Fruit fly (Drosophila melanogaster) whole organism, embryonic: ENCODE data around the gene IFT54.
A peak's percentile ranks its signal among the peaks of the same experiment; 100 is the strongest.

ENCODE experiments used
- Ada2b ChIP-seq: fragments of 200-800 bp; sonication (Bioruptor generic); IDR thresholded peaks from 2 replicates; pipeline ENCODE4 v1.3.6; 2022; ENCODE audit warnings: missing biosample characterization, missing genetic modification characterization
- Asciz ChIP-seq: fragments of 200-800 bp; sonication (Bioruptor generic); optimal IDR thresholded peaks from 2 replicates; lab custom pipeline; 2017; ENCODE audit warnings: missing biosample characterization, mild to moderate bottlenecking, missing genetic modification characterization, missing genetic modification reagents
- Bgb ChIP-seq: fragments of 200-800 bp; sonication (Bioruptor generic); IDR thresholded peaks from 2 replicates; pipeline ENCODE4 v1.3.6; 2022; ENCODE audit warnings: missing biosample characterization, missing genetic modification characterization; ENCODE audit not compliant: partially characterized antibody
- CG10654 ChIP-seq: fragments of 200-800 bp; sonication (Bioruptor generic); optimal IDR thresholded peaks from 2 replicates; lab custom pipeline; 2016; ENCODE audit warnings: missing biosample characterization, missing genetic modification characterization
- CG10979 ChIP-seq: fragments of 200-800 bp; sonication (Bioruptor generic); optimal IDR thresholded peaks from 2 replicates; lab custom pipeline; 2018; ENCODE audit warnings: missing biosample characterization, mild to moderate bottlenecking, missing genetic modification characterization, moderate library complexity
- CG12236 ChIP-seq: fragments of 200-800 bp; sonication (Bioruptor generic); optimal IDR thresholded peaks from 2 replicates; lab custom pipeline; 2016; ENCODE audit warnings: missing biosample characterization, missing genetic modification characterization
- CG12769 ChIP-seq: fragments of 200-800 bp; sonication (Bioruptor generic); optimal IDR thresholded peaks from 2 replicates; lab custom pipeline; 2019; ENCODE audit warnings: missing biosample characterization, mild to moderate bottlenecking, missing genetic modification characterization, moderate library complexity
- CG12942 ChIP-seq: fragments of 200-800 bp; sonication (Bioruptor generic); optimal IDR thresholded peaks from 3 replicates; lab custom pipeline; 2016; ENCODE audit warnings: missing biosample characterization, missing genetic modification characterization
- CG13775 ChIP-seq: fragments of 200-800 bp; sonication (Bioruptor generic); optimal IDR thresholded peaks from 3 replicates; lab custom pipeline; 2017; ENCODE audit warnings: missing biosample characterization, mild to moderate bottlenecking, missing genetic modification characterization
- CG14710 ChIP-seq: fragments of 200-800 bp; sonication (Bioruptor generic); optimal IDR thresholded peaks from 3 replicates; lab custom pipeline; 2019; ENCODE audit warnings: missing biosample characterization, mild to moderate bottlenecking, missing genetic modification characterization, moderate library complexity
- CG17385 ChIP-seq: fragments of 200-800 bp; sonication (Bioruptor generic); optimal IDR thresholded peaks from 3 replicates; lab custom pipeline; 2018; ENCODE audit warnings: missing biosample characterization, mild to moderate bottlenecking, missing genetic modification characterization
- CG18599 ChIP-seq: fragments of 200-800 bp; sonication (Bioruptor generic); optimal IDR thresholded peaks from 3 replicates; lab custom pipeline; 2017; ENCODE audit warnings: missing biosample characterization, missing genetic modification characterization, mild to moderate bottlenecking, moderate library complexity, missing genetic modification reagents
- CG18619 ChIP-seq: fragments of 200-800 bp; sonication (Bioruptor generic); optimal IDR thresholded peaks from 3 replicates; lab custom pipeline; 2017; ENCODE audit warnings: missing biosample characterization, mild to moderate bottlenecking, missing genetic modification characterization
- CG2712 ChIP-seq: fragments of 200-800 bp; optimal IDR thresholded peaks from 3 replicates; lab custom pipeline; 2019; ENCODE audit warnings: missing biosample characterization, mild to moderate bottlenecking, missing genetic modification characterization, moderate library complexity
- CG31441 ChIP-seq: fragments of 200-800 bp; sonication (Bioruptor generic); IDR thresholded peaks from 2 replicates; pipeline ENCODE4 v1.3.6; 2022; ENCODE audit warnings: missing biosample characterization, missing genetic modification characterization
- CG3281 ChIP-seq: fragments of 200-800 bp; sonication (Bioruptor generic); optimal IDR thresholded peaks from 3 replicates; lab custom pipeline; 2017; ENCODE audit warnings: missing biosample characterization, mild to moderate bottlenecking, missing genetic modification characterization
- CG6854 ChIP-seq: fragments of 200-800 bp; sonication (Bioruptor generic); optimal IDR thresholded peaks from 3 replicates; lab custom pipeline; 2017; ENCODE audit warnings: missing biosample characterization, mild to moderate bottlenecking, missing genetic modification characterization
- CG7928 ChIP-seq: fragments of 200-800 bp; sonication (Bioruptor generic); optimal IDR thresholded peaks from 2 replicates; lab custom pipeline; 2017; ENCODE audit warnings: missing biosample characterization, mild to moderate bottlenecking, missing genetic modification characterization
- CG8089 ChIP-seq: fragments of 200-800 bp; sonication (Bioruptor generic); optimal IDR thresholded peaks from 3 replicates; lab custom pipeline; 2016; ENCODE audit warnings: missing biosample characterization, missing genetic modification characterization
- CG8924 ChIP-seq: fragments of 200-800 bp; optimal IDR thresholded peaks from 3 replicates; lab custom pipeline; 2019; ENCODE audit warnings: missing biosample characterization, mild to moderate bottlenecking, missing genetic modification characterization, moderate library complexity
- Chrac-16 ChIP-seq: fragments of 200-800 bp; sonication (Bioruptor generic); optimal IDR thresholded peaks from 3 replicates; lab custom pipeline; 2016; ENCODE audit warnings: missing biosample characterization, missing genetic modification characterization
- CoRest ChIP-seq: fragments of 200-800 bp; sonication (Bioruptor generic); optimal IDR thresholded peaks from 3 replicates; lab custom pipeline; 2018; ENCODE audit warnings: missing biosample characterization, mild to moderate bottlenecking, missing genetic modification characterization, moderate library complexity
- Eip74EF ChIP-seq, 2 experiments: fragments of 200-800 bp in 1 of 2; fragments of >200 bp in 1 of 2; sonication (Bioruptor generic) in 1 of 2; optimal IDR thresholded peaks; 2 replicates each; lab custom pipeline; 2017 to 2019; ENCODE audit warnings: missing biosample characterization in 2 of 2, missing genetic modification characterization in 2 of 2, mild to moderate bottlenecking in 1 of 2, moderate library complexity in 1 of 2
- Elba2 ChIP-seq: fragments of 200-800 bp; sonication (Bioruptor generic); optimal IDR thresholded peaks from 3 replicates; lab custom pipeline; 2016; ENCODE audit warnings: missing biosample characterization, missing genetic modification characterization
- Ets65A ChIP-seq: fragments of 200-800 bp; sonication (Bioruptor generic); peaks from one replicate; lab custom pipeline; 2016; ENCODE audit warnings: missing biosample characterization, missing genetic modification characterization
- Hand ChIP-seq: fragments of 200-800 bp; sonication (Bioruptor generic); optimal IDR thresholded peaks from 2 replicates; lab custom pipeline; 2017; ENCODE audit warnings: mild to moderate bottlenecking, missing biosample characterization, missing genetic modification reagents, missing genetic modification characterization
- Hmr ChIP-seq: fragments of 200-800 bp; sonication (Bioruptor generic); optimal IDR thresholded peaks from 3 replicates; lab custom pipeline; 2017; ENCODE audit warnings: mild to moderate bottlenecking, missing biosample characterization, missing genetic modification reagents, missing genetic modification characterization
- Hr51 ChIP-seq, 2 experiments: fragments of 200-800 bp; sonication (Bioruptor generic); optimal IDR thresholded peaks; 2 replicates in 1 of 2; 3 replicates in 1 of 2; lab custom pipeline; 2016 to 2018; ENCODE audit warnings: missing biosample characterization in 2 of 2, missing genetic modification characterization in 2 of 2, mild to moderate bottlenecking in 1 of 2, moderate library complexity in 1 of 2
- Neu2 ChIP-seq: fragments of 200-800 bp; sonication (Bioruptor generic); optimal IDR thresholded peaks from 3 replicates; lab custom pipeline; 2016; ENCODE audit warnings: missing biosample characterization, missing genetic modification characterization, borderline replicate concordance
- Pdp1 ChIP-seq, 2 experiments: fragments of 200-800 bp; sonication (Bioruptor generic); optimal IDR thresholded peaks; 3 replicates each; lab custom pipeline; 2016; ENCODE audit warnings: missing biosample characterization in 2 of 2, missing genetic modification characterization in 2 of 2, mild to moderate bottlenecking in 1 of 2, moderate library complexity in 1 of 2
- Sox100B ChIP-seq: fragments of 200-800 bp; sonication (Bioruptor generic); optimal IDR thresholded peaks from 3 replicates; lab custom pipeline; 2018; ENCODE audit warnings: missing biosample characterization, mild to moderate bottlenecking, missing genetic modification characterization
- Sry-β ChIP-seq: fragments of 200-800 bp; sonication (Bioruptor generic); optimal IDR thresholded peaks from 2 replicates; lab custom pipeline; 2018; ENCODE audit warnings: missing biosample characterization, mild to moderate bottlenecking, missing genetic modification characterization, moderate library complexity
- Xbp1 ChIP-seq: fragments of 200-800 bp; sonication (Bioruptor generic); optimal IDR thresholded peaks from 3 replicates; lab custom pipeline; 2016; ENCODE audit warnings: missing biosample characterization, mild to moderate bottlenecking, missing genetic modification characterization
- Xrp1 ChIP-seq: fragments of 200-800 bp; sonication (Bioruptor generic); IDR thresholded peaks from 2 replicates; pipeline ENCODE4 v1.3.6; 2022; ENCODE audit warnings: missing biosample characterization, missing genetic modification characterization
- ap ChIP-seq: fragments of 200-800 bp; sonication (Bioruptor generic); IDR thresholded peaks from 2 replicates; pipeline ENCODE4 v1.3.6; 2022; ENCODE audit warnings: missing biosample characterization, missing genetic modification characterization
- btn ChIP-seq: fragments of 200-800 bp; sonication (Bioruptor generic); optimal IDR thresholded peaks from 2 replicates; lab custom pipeline; 2016; ENCODE audit warnings: missing biosample characterization, missing genetic modification characterization
- cg ChIP-seq: fragments of 200-800 bp; sonication (Bioruptor generic); optimal IDR thresholded peaks from 3 replicates; lab custom pipeline; 2019; ENCODE audit warnings: missing biosample characterization, mild to moderate bottlenecking, missing genetic modification characterization, moderate library complexity
- chif ChIP-seq, 2 experiments: fragments of 200-800 bp; sonication (Bioruptor generic); optimal IDR thresholded peaks; 3 replicates each; lab custom pipeline; 2016; ENCODE audit warnings: missing biosample characterization in 2 of 2, missing genetic modification characterization in 2 of 2
- eve ChIP-seq, 2 experiments: fragments of >200 bp; optimal IDR thresholded peaks; 2 replicates each; lab custom pipeline; 2017; ENCODE audit warnings: missing biosample characterization in 2 of 2, missing genetic modification characterization in 2 of 2
- hbn ChIP-seq: fragments of 200-800 bp; sonication (Bioruptor generic); IDR thresholded peaks from 2 replicates; pipeline ENCODE4 v1.3.6; 2022; ENCODE audit warnings: missing biosample characterization, missing genetic modification characterization; ENCODE audit not compliant: partially characterized antibody
- kah ChIP-seq: fragments of 200-800 bp; sonication (Bioruptor generic); optimal IDR thresholded peaks from 2 replicates; lab custom pipeline; 2018; ENCODE audit warnings: missing biosample characterization, mild to moderate bottlenecking, missing genetic modification characterization
- lola ChIP-seq, 3 experiments: fragments of >200 bp in 2 of 3; fragments of 200-800 bp in 1 of 3; sonication (Bioruptor generic) in 1 of 3; optimal IDR thresholded peaks; 2 replicates each; lab custom pipeline; 2017 to 2019; ENCODE audit warnings: missing biosample characterization in 3 of 3, missing genetic modification characterization in 3 of 3, mild to moderate bottlenecking in 1 of 3, moderate library complexity in 1 of 3
- mam ChIP-seq: fragments of 200-800 bp; sonication (Bioruptor generic); optimal IDR thresholded peaks from 3 replicates; lab custom pipeline; 2016; ENCODE audit warnings: missing biosample characterization, missing genetic modification characterization
- nerfin-1 ChIP-seq: fragments of 200-800 bp; sonication (Bioruptor generic); optimal IDR thresholded peaks from 3 replicates; lab custom pipeline; 2019; ENCODE audit warnings: missing biosample characterization, mild to moderate bottlenecking, missing genetic modification characterization, moderate library complexity
- pho ChIP-seq: fragments of 200-800 bp; sonication (Bioruptor generic); optimal IDR thresholded peaks from 2 replicates; lab custom pipeline; 2016; ENCODE audit warnings: missing biosample characterization, missing genetic modification characterization
- run ChIP-seq: fragments of 200-800 bp; sonication (Bioruptor generic); optimal IDR thresholded peaks from 3 replicates; lab custom pipeline; 2018; ENCODE audit warnings: missing biosample characterization, mild to moderate bottlenecking, missing genetic modification characterization
- sna ChIP-seq: fragments of 200-800 bp; sonication (Bioruptor generic); IDR thresholded peaks from 2 replicates; pipeline ENCODE4 v1.3.6; 2022; ENCODE audit warnings: missing biosample characterization, missing genetic modification characterization; ENCODE audit not compliant: partially characterized antibody
- stc ChIP-seq: fragments of 200-800 bp; sonication (Bioruptor generic); IDR thresholded peaks from 2 replicates; pipeline ENCODE4 v1.3.6; 2022; ENCODE audit warnings: missing biosample characterization, missing genetic modification characterization
- zen ChIP-seq: fragments of 200-800 bp; sonication (Bioruptor generic); optimal IDR thresholded peaks from 3 replicates; lab custom pipeline; 2018; ENCODE audit warnings: missing biosample characterization, mild to moderate bottlenecking, missing genetic modification characterization, moderate library complexity

The IFT54 gene

DNA sequence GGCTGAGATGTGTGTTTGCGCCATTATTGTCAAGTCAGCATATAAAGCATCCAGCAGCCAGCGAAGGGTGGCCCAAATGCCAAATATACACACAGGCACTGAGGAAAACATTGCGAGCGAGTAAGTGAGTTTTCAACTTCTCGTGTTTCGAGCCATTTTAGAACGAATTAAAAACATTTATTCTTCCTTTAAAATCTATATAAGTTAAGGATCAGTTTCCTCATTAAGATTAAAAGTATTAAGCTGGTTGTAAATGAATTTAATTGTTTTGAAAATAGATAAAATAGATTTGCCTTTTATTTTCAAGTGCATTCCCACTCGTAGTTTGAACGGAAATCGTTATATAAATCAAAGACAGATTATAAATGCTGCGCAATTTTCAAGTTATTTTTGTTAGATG is 49.2 kb downstream of the IFT54 start (continued):
- TF ChIP-seq Ets65A (GFP tag; lab: Kevin White, UChicago) (peak; percentile 40), run (tag; lab: Kevin White, UChicago) (no peak), pho (GFP tag; lab: Kevin White, UChicago) (peak; percentile 27), hbn (GFP tag; lab: Robert Waterston, UW) (no peak), cg (GFP tag; lab: Kevin White, UChicago) (no peak), ap (GFP tag; lab: Robert Waterston, UW) (no peak), Asciz (peak; percentile 33), Neu2 (no peak), Hmr (GFP tag; lab: Kevin White, UChicago) (peak; percentile 58), CG10654 (GFP tag; lab: Kevin White, UChicago) (no peak), kah (GFP tag; lab: Kevin White, UChicago) (no peak), CG2712 (tag; lab: Kevin White, UChicago) (peak; percentile 11), sna (GFP tag; lab: Robert Waterston, UW) (no peak), chif (GFP tag; optimal IDR thresholded peaks at IDR 0.05; lab: Kevin White, UChicago) (no peak), CG12769 (tag; lab: Kevin White, UChicago) (peak; percentile 20), CoRest (peak; percentile 29), Pdp1 (GFP tag; optimal IDR thresholded peaks at IDR 0.05; lab: Kevin White, UChicago) (peak in 1 of 2 experiments; percentile 49), Xrp1 (GFP tag; lab: Robert Waterston, UW) (peak; percentile 9; the same call in 1 of the 2 replicates), Sry-β (no peak), CG17385 (GFP tag; lab: Kevin White, UChicago) (peak; percentile 44), CG8089 (GFP tag; lab: Kevin White, UChicago) (no peak), Sox100B (GFP tag; lab: Kevin White, UChicago) (peak; percentile 27), mam (GFP tag; lab: Kevin White, UChicago) (peak; percentile 16), Ada2b (GFP tag; lab: Robert Waterston, UW) (no peak), CG7928 (GFP tag; lab: Kevin White, UChicago) (no peak), Xbp1 (GFP tag; lab: Kevin White, UChicago) (peak; percentile 39), Chrac-16 (GFP tag; lab: Kevin White, UChicago) (peak; percentile 3), lola (GFP tag; optimal IDR thresholded peaks at IDR 0.05; lab: Kevin White, UChicago) (peak in 1 of 3 experiments; percentile 10), CG12236 (no peak), Bgb (GFP tag; lab: Robert Waterston, UW) (no peak), CG18619 (GFP tag; lab: Kevin White, UChicago) (peak; percentile 38), eve (GFP tag; optimal IDR thresholded peaks at IDR 0.05; lab: Kevin White, UChicago) (peak in 1 of 2 experiments; percentile 61), btn (GFP tag; lab: Kevin White, UChicago) (no peak), CG10979 (tag; lab: Kevin White, UChicago) (peak; percentile 39), CG12942 (GFP tag; lab: Kevin White, UChicago) (no peak), Hr51 (GFP tag; optimal IDR thresholded peaks at IDR 0.05; lab: Kevin White, UChicago) (peak in 1 of 2 experiments; percentile 66), Eip74EF (GFP tag; optimal IDR thresholded peaks at IDR 0.05; lab: Kevin White, UChicago) (peak in 1 of 2 experiments; percentile 16), CG18599 (GFP tag; lab: Kevin White, UChicago) (peak; percentile 65), zen (tag; lab: Kevin White, UChicago) (no peak), CG3281 (GFP tag; lab: Kevin White, UChicago) (peak; percentile 54), CG31441 (GFP tag; lab: Robert Waterston, UW) (peak; percentile 51; the same call in 1 of the 2 replicates), CG14710 (peak; percentile 16), nerfin-1 (tag; lab: Kevin White, UChicago) (peak; percentile 59), Elba2 (GFP tag; lab: Kevin White, UChicago) (no peak), CG6854 (GFP tag; lab: Kevin White, UChicago) (peak; percentile 37), CG13775 (peak; percentile 30), stc (GFP tag; lab: Robert Waterston, UW) (0 out of 2 replicates have a peak, but pooled peaks have one; percentile 10), Hand (GFP tag; lab: Kevin White, UChicago) (peak; percentile 50), CG8924 (tag; lab: Kevin White, UChicago) (peak; percentile 42)
